Worm (Caenorhabditis elegans): ENCODE results near the gene faah-3.

Gene faah-3

DNA sequence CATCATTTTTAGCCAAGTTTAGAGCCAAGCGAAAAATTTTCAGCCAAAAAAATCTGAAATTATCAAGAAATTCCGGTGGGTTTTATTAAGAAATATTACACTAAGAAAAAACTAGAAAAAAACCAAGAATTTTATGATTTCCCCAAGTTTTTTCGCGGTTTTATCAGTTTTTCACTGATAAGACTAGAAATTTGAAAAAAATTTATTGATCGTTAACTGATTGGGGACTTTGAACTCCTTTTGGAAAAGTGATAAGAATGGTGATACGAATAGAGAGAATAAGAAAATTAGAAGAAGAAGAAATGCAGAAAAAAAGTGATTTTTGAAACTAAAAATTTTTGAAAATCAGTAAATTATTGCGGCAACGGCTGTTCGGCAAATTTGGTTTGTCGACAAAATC, at the start of gene faah-3:
Gene faah-3 (minus strand): TSS at position 53 of the 400 bp plus-strand sequence.
- TF ChIP-seq tbx-11 (GFP tag; IDR thresholded peaks at IDR 0.05) (no peak), hmg-4 (GFP tag; optimal IDR thresholded peaks at IDR 0.05) (no peak), sea-1 (GFP tag; conservative IDR thresholded peaks at IDR 0.05) (no peak), B0310.2 (tag; optimal IDR thresholded peaks at IDR 0.05) (no peak), scrt-1 (GFP tag; IDR thresholded peaks at IDR 0.05) (no peak), ets-7 (tag; optimal IDR thresholded peaks at IDR 0.05) (no peak), pes-1 (GFP tag; IDR thresholded peaks at IDR 0.05) (no peak), F13C5.2 (tag; optimal IDR thresholded peaks at IDR 0.05) (no peak), tra-4 (tag; optimal IDR thresholded peaks at IDR 0.05) (no peak), flt-1 (GFP tag; IDR thresholded peaks at IDR 0.05) (no peak), hnd-1 (tag; optimal IDR thresholded peaks at IDR 0.05) (no peak), aly-1 (tag; optimal IDR thresholded peaks at IDR 0.05) (no peak), ceh-13 (GFP tag; optimal IDR thresholded peaks at IDR 0.05) (no peak), ama-1 (optimal IDR thresholded peaks at IDR 0.05) (no peak), hmbx-1 (tag; optimal IDR thresholded peaks at IDR 0.05) (no peak), tbx-37 (GFP tag; conservative IDR thresholded peaks at IDR 0.05) (no peak), ceh-36 (tag; optimal IDR thresholded peaks at IDR 0.05) (no peak)

DNA sequence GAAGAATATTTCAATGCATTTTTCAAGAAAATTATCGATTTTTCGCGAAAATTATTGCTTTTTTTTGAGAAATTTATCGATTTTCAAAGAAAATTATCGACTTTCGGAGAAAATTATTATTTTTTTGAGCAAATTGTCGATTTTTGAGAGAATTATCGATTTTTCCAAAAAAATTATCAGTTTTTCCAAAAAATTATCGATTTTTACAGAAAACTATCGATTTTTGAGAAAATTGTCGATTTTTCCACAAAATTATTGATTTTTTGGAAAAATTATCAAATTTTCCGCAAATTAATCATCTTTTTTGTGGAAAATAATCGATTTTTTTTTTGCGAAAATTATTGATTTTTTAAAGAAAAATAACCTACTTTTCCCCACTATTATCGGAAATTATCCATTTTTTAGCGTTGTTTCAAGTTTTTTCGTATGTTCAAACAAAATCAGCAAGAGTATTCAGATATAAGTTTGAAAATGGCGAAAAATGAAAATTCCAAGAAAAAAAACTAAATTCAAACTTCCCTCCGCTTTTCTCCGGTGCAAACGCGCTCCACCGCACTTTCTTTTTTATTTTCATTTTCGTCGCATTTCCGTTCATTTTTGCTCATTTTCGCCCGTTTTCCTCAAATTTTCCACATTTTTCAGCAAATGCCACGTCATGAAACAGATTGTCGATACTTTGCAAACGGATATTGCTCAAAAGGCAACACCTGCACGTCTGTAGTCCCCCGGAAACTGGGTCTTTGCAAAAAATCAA, 46.4 kb upstream of the faah-3 start, which contains the start of gene lep-2:
Gene lep-2 (plus strand): TSS at position 637 of the 754 bp plus-strand sequence.
- no peak for TF ChIP-seq hmbx-1 (tag; optimal IDR thresholded peaks at IDR 0.05)
- no peak for TF ChIP-seq B0310.2 (tag; optimal IDR thresholded peaks at IDR 0.05)
- no peak for TF ChIP-seq tra-4 (tag; optimal IDR thresholded peaks at IDR 0.05)
- no peak for TF ChIP-seq F13C5.2 (tag; optimal IDR thresholded peaks at IDR 0.05)
- TF ChIP-seq pes-1 (GFP tag; IDR thresholded peaks at IDR 0.05), result no peak
- TF ChIP-seq tbx-11 (GFP tag; IDR thresholded peaks at IDR 0.05), result no peak
- TF ChIP-seq ceh-36 (tag; optimal IDR thresholded peaks at IDR 0.05), result no peak
- no peak for TF ChIP-seq hmg-4 (GFP tag; optimal IDR thresholded peaks at IDR 0.05)
- no peak for TF ChIP-seq scrt-1 (GFP tag; IDR thresholded peaks at IDR 0.05)
- no peak for TF ChIP-seq aly-1 (tag; optimal IDR thresholded peaks at IDR 0.05)
- no peak for TF ChIP-seq ama-1 (optimal IDR thresholded peaks at IDR 0.05)

DNA sequence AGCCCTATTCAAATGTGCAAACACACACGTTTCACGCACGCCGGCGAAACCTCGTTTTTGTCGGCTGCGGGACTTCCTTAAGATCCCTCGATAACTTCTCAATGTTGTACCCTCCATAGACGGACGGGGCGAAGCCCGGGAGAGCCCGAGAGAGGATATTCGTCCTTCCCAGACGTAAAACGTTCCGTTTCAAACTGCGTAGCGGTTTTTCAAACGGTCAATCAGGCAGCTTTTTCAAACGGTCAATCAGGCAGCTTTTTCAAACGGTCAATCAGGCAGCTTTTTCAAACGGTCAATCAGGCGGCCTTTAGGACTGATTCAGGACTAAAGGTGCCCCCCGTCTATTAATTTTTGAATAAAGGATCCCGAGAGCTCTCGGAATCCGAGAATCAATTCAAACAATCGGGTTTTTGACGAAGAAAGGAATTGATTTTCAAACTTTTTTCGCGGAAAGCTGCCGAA, 45.8 kb upstream of the faah-3 start:
- TF ChIP-seq tbx-37 (GFP tag; conservative IDR thresholded peaks at IDR 0.05) (no peak), aly-1 (tag; optimal IDR thresholded peaks at IDR 0.05) (no peak), tbx-11 (GFP tag; IDR thresholded peaks at IDR 0.05) (no peak), scrt-1 (GFP tag; IDR thresholded peaks at IDR 0.05) (0 out of 2 replicates have a peak, but pooled peaks have one; percentile 44), sea-1 (GFP tag; conservative IDR thresholded peaks at IDR 0.05) (0 out of 2 replicates have a peak, but pooled peaks have one; percentile 36), pes-1 (GFP tag; IDR thresholded peaks at IDR 0.05) (no peak), hmbx-1 (tag; optimal IDR thresholded peaks at IDR 0.05) (no peak), tra-4 (tag; optimal IDR thresholded peaks at IDR 0.05) (no peak), ets-7 (tag; optimal IDR thresholded peaks at IDR 0.05) (no peak), hnd-1 (tag; optimal IDR thresholded peaks at IDR 0.05) (no peak), ama-1 (optimal IDR thresholded peaks at IDR 0.05) (peak; percentile 84), flt-1 (GFP tag; IDR thresholded peaks at IDR 0.05) (no peak), ceh-36 (tag; optimal IDR thresholded peaks at IDR 0.05) (peak; percentile 17), F13C5.2 (tag; optimal IDR thresholded peaks at IDR 0.05) (no peak), ceh-13 (GFP tag; optimal IDR thresholded peaks at IDR 0.05) (no peak), hmg-4 (GFP tag; optimal IDR thresholded peaks at IDR 0.05) (peak; percentile 45), B0310.2 (tag; optimal IDR thresholded peaks at IDR 0.05) (no peak)

DNA sequence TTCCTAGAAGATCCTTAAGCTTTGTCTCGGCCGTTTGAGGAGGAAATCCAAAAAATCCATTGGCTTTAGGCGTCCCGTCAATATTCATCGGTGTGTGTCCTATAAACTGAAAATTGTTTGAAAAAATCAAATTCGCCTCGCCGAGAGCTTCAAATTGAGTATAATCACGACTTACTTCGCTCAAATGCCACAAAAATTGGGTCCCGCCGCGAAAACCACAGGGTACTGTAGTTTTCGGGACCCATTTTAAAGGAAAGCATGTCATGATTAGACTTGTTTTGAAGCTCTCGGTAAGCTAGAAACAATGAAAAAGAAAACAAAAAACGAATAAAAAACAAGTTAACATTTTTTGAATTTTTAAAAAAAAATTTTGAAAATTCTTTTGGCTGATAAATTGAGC, 44.9 kb upstream of the faah-3 start, which contains the start of gene egrh-2:
Gene egrh-2 (minus strand): TSS at position 101 of the 400 bp plus-strand sequence.
- TF ChIP-seq F13C5.2 (tag; optimal IDR thresholded peaks at IDR 0.05), result no peak
- TF ChIP-seq hmbx-1 (tag; optimal IDR thresholded peaks at IDR 0.05), result no peak
- TF ChIP-seq flt-1 (GFP tag; IDR thresholded peaks at IDR 0.05), result no peak
- TF ChIP-seq hmg-4 (GFP tag; optimal IDR thresholded peaks at IDR 0.05), result no peak
- no peak for TF ChIP-seq B0310.2 (tag; optimal IDR thresholded peaks at IDR 0.05)
- TF ChIP-seq pes-1 (GFP tag; IDR thresholded peaks at IDR 0.05), result no peak
- TF ChIP-seq ceh-13 (GFP tag; optimal IDR thresholded peaks at IDR 0.05), result no peak
- TF ChIP-seq tbx-37 (GFP tag; conservative IDR thresholded peaks at IDR 0.05), result no peak
- TF ChIP-seq ets-7 (tag; optimal IDR thresholded peaks at IDR 0.05), result no peak
- TF ChIP-seq tra-4 (tag; optimal IDR thresholded peaks at IDR 0.05), result no peak
- no peak for TF ChIP-seq ama-1 (optimal IDR thresholded peaks at IDR 0.05)
- no peak for TF ChIP-seq scrt-1 (GFP tag; IDR thresholded peaks at IDR 0.05)
- TF ChIP-seq sea-1 (GFP tag; conservative IDR thresholded peaks at IDR 0.05), result no peak
- no peak for TF ChIP-seq hnd-1 (tag; optimal IDR thresholded peaks at IDR 0.05)
- TF ChIP-seq aly-1 (tag; optimal IDR thresholded peaks at IDR 0.05), result no peak
- no peak for TF ChIP-seq tbx-11 (GFP tag; IDR thresholded peaks at IDR 0.05)
- TF ChIP-seq ceh-36 (tag; optimal IDR thresholded peaks at IDR 0.05), result no peak

DNA sequence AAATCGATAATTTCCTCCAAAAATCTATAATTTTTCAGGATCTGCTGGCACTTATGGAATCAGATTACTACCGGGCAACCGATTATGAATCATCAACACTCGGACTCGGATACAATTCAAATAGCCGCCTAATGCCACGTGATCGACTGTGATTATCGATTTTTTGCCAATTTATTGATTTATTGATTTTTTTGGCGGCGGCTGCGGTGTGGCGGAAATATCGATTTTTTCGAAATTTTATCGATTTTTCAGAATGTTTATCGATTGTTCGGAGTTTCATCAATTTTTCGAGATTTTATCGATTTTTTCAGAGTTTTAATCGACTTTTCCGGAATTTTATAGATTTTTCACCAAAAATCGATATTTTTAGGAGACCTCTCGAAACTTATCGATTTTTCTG, 38.1 kb upstream of the faah-3 start:
- TF ChIP-seq scrt-1 (GFP tag; IDR thresholded peaks at IDR 0.05), result no peak
- TF ChIP-seq sea-1 (GFP tag; conservative IDR thresholded peaks at IDR 0.05), result no peak
- no peak for TF ChIP-seq pes-1 (GFP tag; IDR thresholded peaks at IDR 0.05)
- no peak for TF ChIP-seq ceh-36 (tag; optimal IDR thresholded peaks at IDR 0.05)
- TF ChIP-seq tbx-11 (GFP tag; IDR thresholded peaks at IDR 0.05), result no peak
- no peak for TF ChIP-seq tra-4 (tag; optimal IDR thresholded peaks at IDR 0.05)
- TF ChIP-seq ets-7 (tag; optimal IDR thresholded peaks at IDR 0.05), result no peak
- TF ChIP-seq tbx-37 (GFP tag; conservative IDR thresholded peaks at IDR 0.05), result no peak

DNA sequence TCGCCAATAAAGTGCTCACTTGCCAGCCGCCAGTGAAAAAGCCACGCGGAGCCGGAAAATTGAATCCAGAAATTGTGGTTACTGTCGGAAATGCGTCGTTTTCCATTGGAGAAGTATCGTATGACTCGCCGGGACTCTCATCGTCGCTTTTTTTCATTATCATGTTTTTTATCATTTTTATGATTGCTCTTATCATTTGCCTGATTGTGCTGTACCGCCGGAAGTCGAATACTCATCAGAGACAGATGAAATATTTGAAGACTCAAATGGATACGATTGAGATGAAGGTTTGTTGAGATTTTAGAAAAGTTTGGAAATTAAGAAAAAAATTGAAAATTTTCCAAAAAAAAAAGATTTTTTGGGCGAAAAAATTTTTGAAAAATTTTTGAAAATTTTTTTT, 30.9 kb upstream of the faah-3 start:
- TF ChIP-seq ama-1 (optimal IDR thresholded peaks at IDR 0.05) (no peak), F13C5.2 (tag; optimal IDR thresholded peaks at IDR 0.05) (no peak), ceh-13 (GFP tag; optimal IDR thresholded peaks at IDR 0.05) (no peak), sea-1 (GFP tag; conservative IDR thresholded peaks at IDR 0.05) (no peak), tra-4 (tag; optimal IDR thresholded peaks at IDR 0.05) (no peak), pes-1 (GFP tag; IDR thresholded peaks at IDR 0.05) (no peak), tbx-37 (GFP tag; conservative IDR thresholded peaks at IDR 0.05) (no peak), B0310.2 (tag; optimal IDR thresholded peaks at IDR 0.05) (no peak), ceh-36 (tag; optimal IDR thresholded peaks at IDR 0.05) (no peak), hmbx-1 (tag; optimal IDR thresholded peaks at IDR 0.05) (no peak), scrt-1 (GFP tag; IDR thresholded peaks at IDR 0.05) (no peak), hmg-4 (GFP tag; optimal IDR thresholded peaks at IDR 0.05) (no peak)

Data from whole organism, early embryonic.